Worm (Caenorhabditis elegans) whole organism, late embryonic: ENCODE data around the gene lin-7.

Experiments used
- C08G9.2 ChIP-seq: sonication (generic microtip); optimal IDR thresholded peaks from 2 replicates; lab custom pipeline; 2016; ENCODE audit warnings: mild to moderate bottlenecking, missing genetic modification characterization, moderate library complexity, missing compliant biosample characterization
- C38D4.7 ChIP-seq: fragments of 200-800 bp; sonication (Bioruptor generic); optimal IDR thresholded peaks from 2 replicates; lab custom pipeline; 2018; ENCODE audit warnings: mild to moderate bottlenecking, missing genetic modification characterization, moderate library complexity, missing compliant biosample characterization
- F13H6.1 ChIP-seq: sonication (generic microtip); optimal IDR thresholded peaks from 2 replicates; lab custom pipeline; 2016; ENCODE audit warnings: missing genetic modification characterization, missing compliant biosample characterization
- K02D7.2 ChIP-seq: sonication (generic microtip); optimal IDR thresholded peaks from 2 replicates; lab custom pipeline; 2017; ENCODE audit warnings: mild to moderate bottlenecking, missing genetic modification characterization, missing compliant biosample characterization
- T23F11.4 ChIP-seq: fragments of 200-800 bp; sonication (Bioruptor generic); optimal IDR thresholded peaks from 2 replicates; lab custom pipeline; 2018; ENCODE audit warnings: mild to moderate bottlenecking, missing genetic modification characterization, missing compliant biosample characterization
- ahr-1 ChIP-seq: sonication (generic microtip); optimal IDR thresholded peaks from 2 replicates; lab custom pipeline; 2016; ENCODE audit warnings: missing genetic modification characterization, missing compliant biosample characterization
- ceh-14 ChIP-seq: sonication (generic microtip); optimal IDR thresholded peaks from 2 replicates; lab custom pipeline; 2016; ENCODE audit warnings: missing genotype, missing genetic modification characterization, missing compliant biosample characterization
- ceh-18 ChIP-seq: sonication (generic microtip); optimal IDR thresholded peaks from 2 replicates; lab custom pipeline; 2016; ENCODE audit warnings: missing genetic modification characterization, missing compliant biosample characterization
- ceh-19 ChIP-seq: fragments of 200-800 bp; sonication (Bioruptor generic); optimal IDR thresholded peaks from 2 replicates; lab custom pipeline; 2018; ENCODE audit warnings: mild to moderate bottlenecking, missing genetic modification characterization, missing compliant biosample characterization
- ceh-2 ChIP-seq: sonication (generic microtip); optimal IDR thresholded peaks from 2 replicates; lab custom pipeline; 2016; ENCODE audit warnings: missing genotype, missing genetic modification characterization, missing compliant biosample characterization
- ceh-24 ChIP-seq: sonication (generic microtip); optimal IDR thresholded peaks from 2 replicates; lab custom pipeline; 2016; ENCODE audit warnings: mild to moderate bottlenecking, missing genetic modification characterization, missing compliant biosample characterization
- ceh-30 ChIP-seq: fragments of 150-350 bp; optimal IDR thresholded peaks from 2 replicates; lab custom pipeline; 2014; ENCODE audit warnings: missing biosample characterization, missing genetic modification characterization
- ceh-34 ChIP-seq: sonication (generic microtip); optimal IDR thresholded peaks from 2 replicates; lab custom pipeline; 2016; ENCODE audit warnings: mild to moderate bottlenecking, missing genetic modification characterization, missing compliant biosample characterization
- ceh-45 ChIP-seq: fragments of 200-800 bp; sonication (Bioruptor generic); IDR thresholded peaks from 2 replicates; pipeline ENCODE4 v1.3.6; 2022; ENCODE audit warnings: missing genetic modification reagents, missing genetic modification characterization, missing compliant biosample characterization
- ceh-48 ChIP-seq: sonication (generic microtip); optimal IDR thresholded peaks from 2 replicates; lab custom pipeline; 2016; ENCODE audit warnings: missing genetic modification characterization, inconsistent platforms, missing compliant biosample characterization
- ceh-6 ChIP-seq: fragments of 200-800 bp; sonication (Bioruptor generic); optimal IDR thresholded peaks from 2 replicates; lab custom pipeline; 2018; ENCODE audit warnings: mild to moderate bottlenecking, missing genetic modification characterization, missing compliant biosample characterization
- che-1 ChIP-seq: sonication (generic microtip); optimal IDR thresholded peaks from 2 replicates; lab custom pipeline; 2016; ENCODE audit warnings: mild to moderate bottlenecking, missing genetic modification characterization, missing compliant biosample characterization
- dmd-4 ChIP-seq: sonication (generic microtip); optimal IDR thresholded peaks from 2 replicates; lab custom pipeline; 2016; ENCODE audit warnings: borderline replicate concordance, missing genetic modification characterization, missing compliant biosample characterization
- dve-1 ChIP-seq: sonication (generic microtip); optimal IDR thresholded peaks from 2 replicates; lab custom pipeline; 2017; ENCODE audit warnings: antibody characterized with exemption, mild to moderate bottlenecking, missing genetic modification characterization, missing compliant biosample characterization
- elt-2 ChIP-seq: sonication (generic microtip); optimal IDR thresholded peaks from 2 replicates; lab custom pipeline; 2016; ENCODE audit warnings: missing genetic modification reagents, missing genetic modification characterization, missing compliant biosample characterization
- ets-4 ChIP-seq: sonication (generic microtip); optimal IDR thresholded peaks from 2 replicates; lab custom pipeline; 2016; ENCODE audit warnings: missing genetic modification characterization, missing compliant biosample characterization
- eyg-1 ChIP-seq: sonication (generic microtip); optimal IDR thresholded peaks from 2 replicates; lab custom pipeline; 2016; ENCODE audit warnings: missing genotype, missing genetic modification characterization, missing compliant biosample characterization
- fkh-10 ChIP-seq: fragments of 150-350 bp; optimal IDR thresholded peaks from 2 replicates; lab custom pipeline; 2014; ENCODE audit warnings: missing biosample characterization, missing genetic modification reagents, missing genetic modification characterization
- fkh-6 ChIP-seq: sonication (generic microtip); optimal IDR thresholded peaks from 2 replicates; lab custom pipeline; 2016; ENCODE audit warnings: missing genetic modification characterization, missing compliant biosample characterization
- gmeb-2 ChIP-seq: sonication (generic microtip); optimal IDR thresholded peaks from 2 replicates; lab custom pipeline; 2016; ENCODE audit warnings: missing genetic modification characterization, inconsistent platforms, missing compliant biosample characterization
- hlh-13 ChIP-seq: fragments of 200-800 bp; sonication (Bioruptor generic); optimal IDR thresholded peaks from 2 replicates; lab custom pipeline; 2018; ENCODE audit warnings: mild to moderate bottlenecking, missing genetic modification characterization, missing compliant biosample characterization
- hlh-15 ChIP-seq: sonication (generic microtip); optimal IDR thresholded peaks from 2 replicates; lab custom pipeline; 2016; ENCODE audit warnings: missing genetic modification characterization, missing compliant biosample characterization
- hlh-30 ChIP-seq: sonication (generic microtip); optimal IDR thresholded peaks from 2 replicates; lab custom pipeline; 2017; ENCODE audit warnings: antibody characterized with exemption, missing genetic modification characterization, missing compliant biosample characterization; ENCODE audit not compliant: insufficient read depth
- hlh-8 ChIP-seq: sonication (generic microtip); optimal IDR thresholded peaks from 2 replicates; lab custom pipeline; 2016; ENCODE audit warnings: missing genotype, missing genetic modification characterization, missing compliant biosample characterization
- lim-6 ChIP-seq: sonication (generic microtip); optimal IDR thresholded peaks from 2 replicates; lab custom pipeline; 2016; ENCODE audit warnings: missing genetic modification characterization, missing compliant biosample characterization
- lin-11 ChIP-seq: fragments of 200-800 bp; sonication (Bioruptor generic); optimal IDR thresholded peaks from 2 replicates; lab custom pipeline; 2018; ENCODE audit warnings: mild to moderate bottlenecking, missing genetic modification characterization, missing compliant biosample characterization
- madf-2 ChIP-seq: sonication (generic microtip); optimal IDR thresholded peaks from 2 replicates; lab custom pipeline; 2017; ENCODE audit warnings: missing genetic modification characterization, missing compliant biosample characterization
- mec-3 ChIP-seq: sonication (generic microtip); optimal IDR thresholded peaks from 2 replicates; lab custom pipeline; 2016; ENCODE audit warnings: borderline replicate concordance, missing genetic modification characterization, missing compliant biosample characterization
- nfya-1 ChIP-seq: sonication (generic microtip); optimal IDR thresholded peaks from 2 replicates; lab custom pipeline; 2017; ENCODE audit warnings: missing genetic modification characterization, mild to moderate bottlenecking, missing compliant biosample characterization, antibody characterized with exemption, moderate library complexity
- nhr-11 ChIP-seq: fragments of 150-350 bp; optimal IDR thresholded peaks from 2 replicates; lab custom pipeline; 2014; ENCODE audit warnings: missing biosample characterization, missing genetic modification characterization
- nhr-232 ChIP-seq: sonication (generic microtip); optimal IDR thresholded peaks from 2 replicates; lab custom pipeline; 2016; ENCODE audit warnings: missing genetic modification characterization, missing compliant biosample characterization
- npax-4 ChIP-seq: sonication (generic microtip); optimal IDR thresholded peaks from 2 replicates; lab custom pipeline; 2016; ENCODE audit warnings: missing genetic modification characterization, missing compliant biosample characterization
- pag-3 ChIP-seq: sonication (generic microtip); optimal IDR thresholded peaks from 2 replicates; lab custom pipeline; 2016; ENCODE audit warnings: missing compliant biosample characterization, missing genetic modification characterization, borderline replicate concordance
- pat-9 ChIP-seq: fragments of 200-800 bp; sonication (Bioruptor generic); optimal IDR thresholded peaks from 2 replicates; lab custom pipeline; 2018; ENCODE audit warnings: mild to moderate bottlenecking, missing genetic modification characterization, moderate library complexity, missing compliant biosample characterization
- pax-1 ChIP-seq: fragments of 150-350 bp; optimal IDR thresholded peaks from 2 replicates; lab custom pipeline; 2014; ENCODE audit warnings: missing biosample characterization, missing genetic modification characterization
- pqm-1 ChIP-seq: sonication (generic microtip); optimal IDR thresholded peaks from 2 replicates; lab custom pipeline; 2016; ENCODE audit warnings: missing genetic modification characterization, missing compliant biosample characterization
- ref-2 ChIP-seq: sonication (generic microtip); optimal IDR thresholded peaks from 2 replicates; lab custom pipeline; 2016; ENCODE audit warnings: missing genetic modification characterization, missing compliant biosample characterization
- sdc-2 ChIP-seq: sonication (generic microtip); optimal IDR thresholded peaks from 2 replicates; lab custom pipeline; 2016; ENCODE audit warnings: missing genotype, missing genetic modification characterization, missing compliant biosample characterization
- sox-2 ChIP-seq: fragments of 200-800 bp; sonication (Bioruptor generic); IDR thresholded peaks from 2 replicates; pipeline ENCODE4 v1.3.6; 2022; ENCODE audit warnings: missing genetic modification reagents, missing genetic modification characterization, missing compliant biosample characterization
- sox-4 ChIP-seq: sonication (generic microtip); optimal IDR thresholded peaks from 2 replicates; lab custom pipeline; 2017; ENCODE audit warnings: mild to moderate bottlenecking, missing genetic modification characterization, inconsistent platforms, missing compliant biosample characterization
- syd-9 ChIP-seq: sonication (generic microtip); optimal IDR thresholded peaks from 2 replicates; lab custom pipeline; 2016; ENCODE audit warnings: mild to moderate bottlenecking, missing genetic modification characterization, moderate library complexity, missing compliant biosample characterization
- tbx-2 ChIP-seq: sonication (generic microtip); optimal IDR thresholded peaks from 2 replicates; lab custom pipeline; 2016; ENCODE audit warnings: missing genetic modification characterization, missing compliant biosample characterization
- tbx-7 ChIP-seq: sonication (generic microtip); optimal IDR thresholded peaks from 2 replicates; lab custom pipeline; 2016; ENCODE audit warnings: missing genotype, missing genetic modification characterization, missing compliant biosample characterization
- ttx-3 ChIP-seq: sonication (generic microtip); optimal IDR thresholded peaks from 2 replicates; lab custom pipeline; 2016; ENCODE audit warnings: missing genetic modification reagents, missing genetic modification characterization, missing compliant biosample characterization
- unc-42 ChIP-seq: sonication (generic microtip); optimal IDR thresholded peaks from 2 replicates; lab custom pipeline; 2016; ENCODE audit warnings: missing genotype, missing genetic modification characterization, missing compliant biosample characterization
- unc-55 ChIP-seq: sonication (generic microtip); optimal IDR thresholded peaks from 2 replicates; lab custom pipeline; 2017; ENCODE audit warnings: missing biosample characterization, missing genetic modification reagents, missing genetic modification characterization
- zip-5 ChIP-seq: sonication (generic microtip); optimal IDR thresholded peaks from 2 replicates; lab custom pipeline; 2016; ENCODE audit warnings: missing genetic modification characterization, missing compliant biosample characterization
- ztf-16 ChIP-seq: sonication (generic microtip); optimal IDR thresholded peaks from 2 replicates; lab custom pipeline; 2017; ENCODE audit warnings: missing genetic modification characterization, missing compliant biosample characterization

lin-7 gene

ce11 chrII:14349356-14349923 lies at the start of gene lin-7, which contains the start of the genes Y54G11A.17 and elof-1:
lin-7 (minus strand) TSS chrII:14349406.
Y54G11A.17 (minus strand) TSS chrII:14349406.
elof-1 (plus strand) TSS chrII:14349738.
- no peak for TF ChIP-seq ref-2 (tag; lab: Kevin White, UChicago)
- no peak for TF ChIP-seq lin-11 (tag; lab: Kevin White, UChicago)
- TF ChIP-seq ceh-24 (tag; lab: Kevin White, UChicago), result no peak
- peak; percentile 31 for TF ChIP-seq ceh-2 (tag; lab: Kevin White, UChicago)
- peak; percentile 19 for TF ChIP-seq ets-4
- peak; percentile 49 for TF ChIP-seq elt-2
- TF ChIP-seq ceh-6 (GFP tag; lab: Kevin White, UChicago), result no peak
- TF ChIP-seq F13H6.1 (tag; lab: Kevin White, UChicago), result no peak
- no peak for TF ChIP-seq fkh-10 (GFP tag; lab: Kevin White, UChicago)
- no peak for TF ChIP-seq eyg-1 (tag; lab: Kevin White, UChicago)
- TF ChIP-seq C08G9.2 (tag; lab: Kevin White, UChicago), result no peak
- TF ChIP-seq lim-6 (tag; lab: Kevin White, UChicago), result no peak
- TF ChIP-seq pag-3, result no peak
- no peak for TF ChIP-seq ceh-34 (tag; lab: Kevin White, UChicago)
- TF ChIP-seq mec-3 (tag; lab: Kevin White, UChicago), result no peak
- TF ChIP-seq pax-1 (tag; lab: Kevin White, UChicago), result peak; percentile 31
- no peak for TF ChIP-seq nhr-11 (tag; lab: Kevin White, UChicago)
- TF ChIP-seq dmd-4, result no peak
- TF ChIP-seq K02D7.2 (tag; lab: Kevin White, UChicago), result no peak
- TF ChIP-seq hlh-13 (GFP tag; lab: Kevin White, UChicago), result no peak
- no peak for TF ChIP-seq T23F11.4 (GFP tag; lab: Kevin White, UChicago)
- no peak for TF ChIP-seq ceh-14
- no peak for TF ChIP-seq che-1
- no peak for TF ChIP-seq ahr-1
- no peak for TF ChIP-seq hlh-15
- no peak for TF ChIP-seq syd-9 (tag; lab: Kevin White, UChicago)
- TF ChIP-seq ceh-19, result peak; percentile 18
- TF ChIP-seq sdc-2, result no peak
- TF ChIP-seq unc-55 (GFP tag; lab: Kevin White, UChicago), result peak; percentile 65
- no peak for TF ChIP-seq npax-4 (tag; lab: Kevin White, UChicago)
- peak; percentile 8 for TF ChIP-seq ttx-3 (tag; lab: Kevin White, UChicago)
- peak; percentile 78 for TF ChIP-seq unc-42 (tag; lab: Kevin White, UChicago)
- TF ChIP-seq fkh-6 (tag; lab: Kevin White, UChicago), result no peak
- TF ChIP-seq pqm-1 (tag; lab: Kevin White, UChicago), result no peak
- TF ChIP-seq hlh-30 (tag; lab: Kevin White, UChicago), result peak; percentile 31
- TF ChIP-seq dve-1 (tag; lab: Kevin White, UChicago), result peak; percentile 11
- no peak for TF ChIP-seq C38D4.7 (GFP tag; lab: Kevin White, UChicago)
- TF ChIP-seq zip-5 (tag; lab: Kevin White, UChicago), result no peak
- TF ChIP-seq ztf-16 (tag; lab: Kevin White, UChicago), result no peak
- TF ChIP-seq ceh-48 (tag; lab: Kevin White, UChicago), result peak; percentile 60
- TF ChIP-seq gmeb-2 (tag; lab: Kevin White, UChicago), result no peak
- no peak for TF ChIP-seq sox-2 (GFP tag; lab: Robert Waterston, UW)
- TF ChIP-seq sox-4 (tag; lab: Kevin White, UChicago), result peak; percentile 32
- no peak for TF ChIP-seq ceh-45 (GFP tag; lab: Robert Waterston, UW)
- no peak for TF ChIP-seq hlh-8 (tag; lab: Kevin White, UChicago)
- no peak for TF ChIP-seq tbx-7
- TF ChIP-seq madf-2 (tag; lab: Kevin White, UChicago), result peak; percentile 5
- TF ChIP-seq nhr-232 (tag; lab: Kevin White, UChicago), result no peak
- TF ChIP-seq ceh-30 (tag; lab: Kevin White, UChicago), result no peak
- TF ChIP-seq tbx-2 (tag; lab: Kevin White, UChicago), result peak; percentile 55
- TF ChIP-seq pat-9 (tag; lab: Kevin White, UChicago), result no peak
- peak; percentile 47 for TF ChIP-seq ceh-18 (tag; lab: Kevin White, UChicago)
- TF ChIP-seq nfya-1 (tag; lab: Kevin White, UChicago), result peak; percentile 92
